Fruit fly (Drosophila melanogaster) whole organism, embryonic: ENCODE results near the gene Cralbp.
A peak's percentile ranks its signal among the peaks of the same experiment; 100 is the strongest.

Experiments used
- CG10959 ChIP-seq: fragments of 200-800 bp; sonication (Bioruptor generic); IDR thresholded peaks from 2 replicates; pipeline ENCODE4 v1.3.6; 2022; ENCODE audit warnings: missing biosample characterization, missing genetic modification characterization
- CG11695 ChIP-seq: fragments of 200-800 bp; sonication (Bioruptor generic); IDR thresholded peaks from 3 replicates; pipeline ENCODE4 v1.3.6; 2022; ENCODE audit warnings: missing biosample characterization, missing genetic modification characterization
- CG12391 ChIP-seq: fragments of 200-800 bp; sonication (Bioruptor generic); optimal IDR thresholded peaks from 3 replicates; lab custom pipeline; 2018; ENCODE audit warnings: missing biosample characterization, mild to moderate bottlenecking, missing genetic modification characterization, moderate library complexity
- CG13624 ChIP-seq: fragments of 200-800 bp; sonication (Bioruptor generic); optimal IDR thresholded peaks from 2 replicates; lab custom pipeline; 2016; ENCODE audit warnings: missing biosample characterization, missing genetic modification characterization
- CG15073 ChIP-seq: fragments of 200-800 bp; sonication (Bioruptor generic); optimal IDR thresholded peaks from 2 replicates; lab custom pipeline; 2016; ENCODE audit warnings: missing biosample characterization, missing genetic modification characterization
- CG15479 ChIP-seq: fragments of 200-800 bp; sonication (Bioruptor generic); optimal IDR thresholded peaks from 3 replicates; lab custom pipeline; 2019; ENCODE audit warnings: missing biosample characterization, mild to moderate bottlenecking, missing genetic modification characterization, moderate library complexity
- CG16813 ChIP-seq: fragments of 200-800 bp; sonication (Bioruptor generic); IDR thresholded peaks from 3 replicates; pipeline ENCODE4 v1.3.6; 2022; ENCODE audit warnings: missing biosample characterization, missing genetic modification characterization; ENCODE audit not compliant: partially characterized antibody
- CG18599 ChIP-seq: fragments of 200-800 bp; sonication (Bioruptor generic); optimal IDR thresholded peaks from 3 replicates; lab custom pipeline; 2017; ENCODE audit warnings: missing biosample characterization, missing genetic modification characterization, mild to moderate bottlenecking, moderate library complexity, missing genetic modification reagents
- CG30431 ChIP-seq: fragments of 200-800 bp; sonication (Bioruptor generic); optimal IDR thresholded peaks from 2 replicates; lab custom pipeline; 2017; ENCODE audit warnings: missing biosample characterization, missing genetic modification characterization
- CG33213 ChIP-seq: fragments of 200-800 bp; sonication (Bioruptor generic); optimal IDR thresholded peaks from 3 replicates; lab custom pipeline; 2016; ENCODE audit warnings: missing biosample characterization, missing genetic modification characterization
- CG6254 ChIP-seq: fragments of 200-800 bp; sonication (Bioruptor generic); optimal IDR thresholded peaks from 3 replicates; lab custom pipeline; 2017; ENCODE audit warnings: mild to moderate bottlenecking, missing biosample characterization, missing genetic modification reagents, missing genetic modification characterization
- CG7357 ChIP-seq: fragments of 200-800 bp; sonication (Bioruptor generic); IDR thresholded peaks from 3 replicates; pipeline ENCODE4 v1.3.6; 2022; ENCODE audit warnings: missing biosample characterization, missing genetic modification characterization
- CG7963 ChIP-seq: fragments of 200-800 bp; sonication (Bioruptor generic); IDR thresholded peaks from 3 replicates; pipeline ENCODE4 v1.3.6; 2022; ENCODE audit warnings: missing biosample characterization, missing genetic modification characterization; ENCODE audit not compliant: partially characterized antibody
- CG7987 ChIP-seq: fragments of 200-800 bp; sonication (Bioruptor generic); optimal IDR thresholded peaks from 2 replicates; lab custom pipeline; 2018; ENCODE audit warnings: missing biosample characterization, mild to moderate bottlenecking, missing genetic modification characterization, moderate library complexity
- CG8765 ChIP-seq: fragments of 200-800 bp; sonication (Bioruptor generic); IDR thresholded peaks from 2 replicates; pipeline ENCODE4 v1.3.6; 2022; ENCODE audit warnings: missing biosample characterization, missing genetic modification characterization
- CG9817 ChIP-seq: fragments of 200-800 bp; sonication (Bioruptor generic); optimal IDR thresholded peaks from 2 replicates; lab custom pipeline; 2018; ENCODE audit warnings: missing biosample characterization, mild to moderate bottlenecking, missing genetic modification characterization, moderate library complexity
- Gug ChIP-seq: fragments of 200-800 bp; sonication (Bioruptor generic); IDR thresholded peaks from 4 replicates; pipeline ENCODE4 v1.3.6; 2022; ENCODE audit warnings: missing biosample characterization, missing genetic modification characterization
- H15 ChIP-seq: fragments of 200-800 bp; sonication (Bioruptor generic); IDR thresholded peaks from 3 replicates; pipeline ENCODE4 v1.3.6; 2022; ENCODE audit warnings: missing biosample characterization, missing genetic modification characterization
- Hr3 ChIP-seq: fragments of 200-800 bp; sonication (Bioruptor generic); optimal IDR thresholded peaks from 3 replicates; lab custom pipeline; 2016; ENCODE audit warnings: missing biosample characterization, missing genetic modification characterization
- Lhr ChIP-seq: fragments of 200-800 bp; sonication (Bioruptor generic); optimal IDR thresholded peaks from 3 replicates; lab custom pipeline; 2017; ENCODE audit warnings: mild to moderate bottlenecking, missing biosample characterization, missing genetic modification reagents, missing genetic modification characterization
- Lim3 ChIP-seq: fragments of 200-800 bp; sonication (Bioruptor generic); IDR thresholded peaks from 2 replicates; pipeline ENCODE4 v1.3.6; 2022; ENCODE audit warnings: missing biosample characterization, missing genetic modification characterization
- NfI ChIP-seq: fragments of 200-800 bp; sonication (Bioruptor generic); optimal IDR thresholded peaks from 3 replicates; lab custom pipeline; 2018; ENCODE audit warnings: missing biosample characterization, mild to moderate bottlenecking, missing genetic modification characterization, moderate library complexity
- Oaz ChIP-seq: fragments of 200-800 bp; sonication (Bioruptor generic); IDR thresholded peaks from 2 replicates; pipeline ENCODE4 v1.3.6; 2022; ENCODE audit warnings: missing biosample characterization, missing genetic modification characterization
- PHDP ChIP-seq: fragments of 200-800 bp; sonication (Bioruptor generic); optimal IDR thresholded peaks from 3 replicates; lab custom pipeline; 2018; ENCODE audit warnings: missing biosample characterization, mild to moderate bottlenecking, missing genetic modification characterization, moderate library complexity
- Pdp1 ChIP-seq, 2 experiments: fragments of 200-800 bp; sonication (Bioruptor generic); optimal IDR thresholded peaks; 3 replicates each; lab custom pipeline; 2016; ENCODE audit warnings: missing biosample characterization in 2 of 2, missing genetic modification characterization in 2 of 2, mild to moderate bottlenecking in 1 of 2, moderate library complexity in 1 of 2
- Trl ChIP-seq, 3 experiments: fragments of >200 bp in 2 of 3; fragments of 200-800 bp in 1 of 3; sonication (Bioruptor generic) in 1 of 3; optimal IDR thresholded peaks; 2 replicates in 1 of 3; 3 replicates in 2 of 3; lab custom pipeline; 2016 to 2017; ENCODE audit warnings: missing biosample characterization in 1 of 3, missing genetic modification characterization in 1 of 3
- Usf ChIP-seq: fragments of 200-800 bp; sonication (Bioruptor generic); optimal IDR thresholded peaks from 2 replicates; lab custom pipeline; 2017; ENCODE audit warnings: missing genotype, missing biosample characterization, missing genetic modification characterization
- ab ChIP-seq: fragments of 200-800 bp; sonication (Bioruptor generic); optimal IDR thresholded peaks from 2 replicates; lab custom pipeline; 2016; ENCODE audit warnings: missing biosample characterization, missing genetic modification characterization
- ara ChIP-seq: fragments of 200-800 bp; sonication (Bioruptor generic); IDR thresholded peaks from 2 replicates; pipeline ENCODE4 v1.3.6; 2022; ENCODE audit warnings: missing biosample characterization, missing genetic modification characterization
- cas ChIP-seq: fragments of 200-800 bp; sonication (Bioruptor generic); IDR thresholded peaks from 2 replicates; pipeline ENCODE4 v1.3.6; 2022; ENCODE audit warnings: missing biosample characterization, missing genetic modification characterization
- chif ChIP-seq, 2 experiments: fragments of 200-800 bp; sonication (Bioruptor generic); optimal IDR thresholded peaks; 3 replicates each; lab custom pipeline; 2016; ENCODE audit warnings: missing biosample characterization in 2 of 2, missing genetic modification characterization in 2 of 2
- da ChIP-seq: fragments of 200-800 bp; sonication (Bioruptor generic); optimal IDR thresholded peaks from 2 replicates; lab custom pipeline; 2016; ENCODE audit warnings: missing biosample characterization, missing genetic modification characterization
- dpn ChIP-seq, 2 experiments: fragments of 200-800 bp; sonication (Bioruptor generic); optimal IDR thresholded peaks; 3 replicates each; lab custom pipeline; 2016; ENCODE audit warnings: missing biosample characterization in 2 of 2, missing genetic modification characterization in 2 of 2
- fd102C ChIP-seq: fragments of 200-800 bp; sonication (Bioruptor generic); optimal IDR thresholded peaks from 2 replicates; lab custom pipeline; 2018; ENCODE audit warnings: missing biosample characterization, mild to moderate bottlenecking, missing genetic modification characterization, moderate library complexity
- hbn ChIP-seq: fragments of 200-800 bp; sonication (Bioruptor generic); IDR thresholded peaks from 2 replicates; pipeline ENCODE4 v1.3.6; 2022; ENCODE audit warnings: missing biosample characterization, missing genetic modification characterization; ENCODE audit not compliant: partially characterized antibody
- her ChIP-seq: fragments of 200-800 bp; sonication (Bioruptor generic); optimal IDR thresholded peaks from 2 replicates; lab custom pipeline; 2016; ENCODE audit warnings: missing biosample characterization, missing genetic modification characterization
- onecut ChIP-seq: fragments of 200-800 bp; sonication (Bioruptor generic); IDR thresholded peaks from 2 replicates; pipeline ENCODE4 v1.3.6; 2022; ENCODE audit warnings: missing biosample characterization, missing genetic modification characterization
- pfk ChIP-seq: fragments of 200-800 bp; sonication (Bioruptor generic); optimal IDR thresholded peaks from 2 replicates; lab custom pipeline; 2018; ENCODE audit warnings: missing biosample characterization, mild to moderate bottlenecking, missing genetic modification characterization, moderate library complexity
- pros ChIP-seq: fragments of 200-800 bp; sonication (Bioruptor generic); optimal IDR thresholded peaks from 3 replicates; lab custom pipeline; 2019; ENCODE audit warnings: missing biosample characterization, mild to moderate bottlenecking, missing genetic modification characterization, moderate library complexity
- row ChIP-seq: fragments of 200-800 bp; sonication (Bioruptor generic); IDR thresholded peaks from 3 replicates; pipeline ENCODE4 v1.3.6; 2022; ENCODE audit warnings: missing biosample characterization, missing genetic modification characterization
- ssp ChIP-seq: fragments of 200-800 bp; sonication (Bioruptor generic); IDR thresholded peaks from 2 replicates; pipeline ENCODE4 v1.3.6; 2022; ENCODE audit warnings: missing biosample characterization, missing genetic modification characterization
- stc ChIP-seq: fragments of 200-800 bp; sonication (Bioruptor generic); IDR thresholded peaks from 2 replicates; pipeline ENCODE4 v1.3.6; 2022; ENCODE audit warnings: missing biosample characterization, missing genetic modification characterization
- stwl ChIP-seq: fragments of 200-800 bp; sonication (Bioruptor generic); optimal IDR thresholded peaks from 3 replicates; lab custom pipeline; 2018; ENCODE audit warnings: missing biosample characterization, mild to moderate bottlenecking, missing genetic modification characterization, moderate library complexity
- tap ChIP-seq: fragments of 200-800 bp; optimal IDR thresholded peaks from 3 replicates; lab custom pipeline; 2019; ENCODE audit warnings: missing biosample characterization, mild to moderate bottlenecking, missing genetic modification characterization, moderate library complexity
- ttk ChIP-seq: fragments of 200-800 bp; sonication (Bioruptor generic); IDR thresholded peaks from 2 replicates; pipeline ENCODE4 v2.1.2; 2022; ENCODE audit warnings: missing biosample characterization, missing genetic modification characterization
- unc-4 ChIP-seq: fragments of 200-800 bp; sonication (Bioruptor generic); IDR thresholded peaks from 2 replicates; pipeline ENCODE4 v1.3.6; 2022; ENCODE audit warnings: missing biosample characterization, missing genetic modification characterization; ENCODE audit not compliant: partially characterized antibody
- vvl ChIP-seq: fragments of 200-800 bp; sonication (Bioruptor generic); IDR thresholded peaks from 2 replicates; pipeline ENCODE4 v1.3.6; 2022; ENCODE audit warnings: missing biosample characterization, missing genetic modification characterization
- wek ChIP-seq: fragments of 200-800 bp; sonication (Bioruptor generic); optimal IDR thresholded peaks from 3 replicates; lab custom pipeline; 2018; ENCODE audit warnings: missing biosample characterization, mild to moderate bottlenecking, missing genetic modification characterization, moderate library complexity
- zen ChIP-seq: fragments of 200-800 bp; sonication (Bioruptor generic); optimal IDR thresholded peaks from 3 replicates; lab custom pipeline; 2018; ENCODE audit warnings: missing biosample characterization, mild to moderate bottlenecking, missing genetic modification characterization, moderate library complexity
- zfh2 ChIP-seq: fragments of 200-800 bp; sonication (Bioruptor generic); optimal IDR thresholded peaks from 2 replicates; lab custom pipeline; 2016; ENCODE audit warnings: missing biosample characterization, missing genetic modification characterization

The Cralbp gene

dm6 chr3L:5813016-5813415 lies 26.5 kb upstream of the Cralbp start, which contains the start of gene mad2 (continued):
- peak; percentile 23 for TF ChIP-seq PHDP (tag; lab: Kevin White, UChicago)
- TF ChIP-seq CG8765 (GFP tag; lab: Robert Waterston, UW): 0 out of 2 replicates have a peak, but pooled peaks have one; percentile 18
- TF ChIP-seq onecut (GFP tag; lab: Robert Waterston, UW): peak; percentile 34; the same call in 1 of the 2 replicates
- TF ChIP-seq CG10959: no peak
- no peak for TF ChIP-seq CG18599 (GFP tag; lab: Kevin White, UChicago)
- TF ChIP-seq cas (GFP tag; lab: Robert Waterston, UW): 0 out of 2 replicates have a peak, but pooled peaks have one; percentile 18
- TF ChIP-seq Usf (GFP tag; lab: Kevin White, UChicago): no peak
- no peak for TF ChIP-seq da
- peak; percentile 34; the same call in 1 of the 2 replicates for TF ChIP-seq vvl
- TF ChIP-seq Gug: no peak
- peak; percentile 85 for TF ChIP-seq CG15479
- peak; percentile 55; the same call in 1 of the 2 replicates for TF ChIP-seq hbn (GFP tag; lab: Robert Waterston, UW)
- no peak for TF ChIP-seq her
- TF ChIP-seq ab (GFP tag; lab: Kevin White, UChicago): no peak
- peak; percentile 78 for TF ChIP-seq CG16813 (GFP tag; lab: Robert Waterston, UW)
- TF ChIP-seq CG13624 (GFP tag; lab: Kevin White, UChicago): peak; percentile 75
- TF ChIP-seq ssp (GFP tag; lab: Robert Waterston, UW): 0 out of 2 replicates have a peak, but pooled peaks have one; percentile 25
- TF ChIP-seq CG7987: peak; percentile 9
- no peak for TF ChIP-seq stc (GFP tag; lab: Robert Waterston, UW)
- peak; percentile 9 to 28 for TF ChIP-seq chif (GFP tag; optimal IDR thresholded peaks at IDR 0.05; lab: Kevin White, UChicago)
- TF ChIP-seq CG7963: peak; percentile 54; the same call in 1 of the 3 replicates
- TF ChIP-seq Lim3 (GFP tag; lab: Robert Waterston, UW): no peak
- no peak for TF ChIP-seq H15 (GFP tag; lab: Robert Waterston, UW)
- TF ChIP-seq zfh2 (GFP tag; lab: Kevin White, UChicago): peak; percentile 8
- TF ChIP-seq CG33213 (GFP tag; lab: Kevin White, UChicago): peak; percentile 66
- no peak for TF ChIP-seq CG30431 (GFP tag; lab: Kevin White, UChicago)
- no peak for TF ChIP-seq wek (GFP tag; lab: Kevin White, UChicago)
- TF ChIP-seq NfI: no peak
- peak in 1 of 2 experiments; percentile 9 for TF ChIP-seq Trl (optimal IDR thresholded peaks at IDR 0.05; lab: Kevin White, UChicago)
- TF ChIP-seq Trl (GFP tag; optimal IDR thresholded peaks at IDR 0.05; lab: Kevin White, UChicago): no peak
- TF ChIP-seq pros (GFP tag; lab: Kevin White, UChicago): no peak
- peak in 1 of 2 experiments; percentile 48 for TF ChIP-seq Pdp1 (GFP tag; optimal IDR thresholded peaks at IDR 0.05; lab: Kevin White, UChicago)
- peak; percentile 28 for TF ChIP-seq zen (tag; lab: Kevin White, UChicago)
- no peak for TF ChIP-seq ara (GFP tag; lab: Robert Waterston, UW)
- TF ChIP-seq dpn (GFP tag; optimal IDR thresholded peaks at IDR 0.05; lab: Kevin White, UChicago): peak; percentile 10 to 22
- no peak for TF ChIP-seq CG6254 (GFP tag; lab: Kevin White, UChicago)
- peak; percentile 49 for TF ChIP-seq CG12391 (tag; lab: Kevin White, UChicago)
- TF ChIP-seq Hr3 (GFP tag; lab: Kevin White, UChicago): no peak
- no peak for TF ChIP-seq CG9817 (tag; lab: Kevin White, UChicago)
- TF ChIP-seq tap (tag; lab: Kevin White, UChicago): no peak
- TF ChIP-seq unc-4 (GFP tag; lab: Robert Waterston, UW): peak; percentile 74
- TF ChIP-seq ttk (GFP tag; lab: Robert Waterston, UW): no peak
- no peak for TF ChIP-seq Oaz (GFP tag; lab: Robert Waterston, UW)
- TF ChIP-seq CG7357: no peak
- TF ChIP-seq CG11695 (GFP tag; lab: Robert Waterston, UW): no peak
- TF ChIP-seq stwl (tag; lab: Kevin White, UChicago): peak; percentile 80
- TF ChIP-seq Lhr: peak; percentile 97
- peak; percentile 38; the same call in 1 of the 3 replicates for TF ChIP-seq row (GFP tag; lab: Robert Waterston, UW)
- no peak for TF ChIP-seq CG15073 (GFP tag; lab: Kevin White, UChicago)
- no peak for TF ChIP-seq fd102C (GFP tag; lab: Kevin White, UChicago)
- TF ChIP-seq pfk (GFP tag; lab: Kevin White, UChicago): no peak
